Fruit fly (Drosophila melanogaster) whole organism, wandering third instar larva: ENCODE measurements around the gene Smox.

Source experiments
- Abd-B ChIP-seq: fragments of >200 bp; optimal IDR thresholded peaks from 2 replicates; lab custom pipeline; 2017; ENCODE audit warnings: missing biosample characterization, missing genetic modification characterization
- CG32264 ChIP-seq: fragments of 200-800 bp; sonication (Bioruptor generic); optimal IDR thresholded peaks from 2 replicates; lab custom pipeline; 2016; ENCODE audit warnings: missing biosample characterization, missing genetic modification characterization
- CG9705 ChIP-seq: fragments of 200-800 bp; sonication (Bioruptor generic); optimal IDR thresholded peaks from 2 replicates; lab custom pipeline; 2018; ENCODE audit warnings: missing biosample characterization, mild to moderate bottlenecking, missing genetic modification characterization
- CrebA ChIP-seq: fragments of 200-800 bp; sonication (Bioruptor generic); optimal IDR thresholded peaks from 2 replicates; lab custom pipeline; 2016; ENCODE audit warnings: missing biosample characterization, mild to moderate bottlenecking, missing genetic modification characterization, borderline replicate concordance
- Dfd ChIP-seq: fragments of >200 bp; optimal IDR thresholded peaks from 2 replicates; lab custom pipeline; 2017; ENCODE audit warnings: missing biosample characterization, missing genetic modification characterization
- Dif ChIP-seq: fragments of 200-275, 200-300 bp; sonication (Bioruptor generic); optimal IDR thresholded peaks from 2 replicates; lab custom pipeline; 2018; ENCODE audit warnings: missing biosample characterization, missing genetic modification characterization; ENCODE audit not compliant: partially characterized antibody
- GATAd ChIP-seq: sonication (Bioruptor generic); optimal IDR thresholded peaks from 2 replicates; lab custom pipeline; 2016; ENCODE audit warnings: missing biosample characterization, missing genetic modification characterization
- HLH106 ChIP-seq: fragments of 200-800 bp; optimal IDR thresholded peaks from 3 replicates; lab custom pipeline; 2019; ENCODE audit warnings: missing biosample characterization, mild to moderate bottlenecking, missing genetic modification characterization, moderate library complexity
- Hnf4 ChIP-seq: fragments of 200-800 bp; sonication (Bioruptor generic); optimal IDR thresholded peaks from 2 replicates; lab custom pipeline; 2016; ENCODE audit warnings: missing biosample characterization, mild to moderate bottlenecking, missing genetic modification characterization
- Hr78 ChIP-seq: fragments of >200 bp; optimal IDR thresholded peaks from 2 replicates; lab custom pipeline; 2017; ENCODE audit warnings: missing biosample characterization, missing genetic modification characterization
- Hr83 ChIP-seq: fragments of 200-300 bp; sonication (Bioruptor generic); optimal IDR thresholded peaks from 2 replicates; lab custom pipeline; 2016; ENCODE audit warnings: missing biosample characterization, mild to moderate bottlenecking, missing genetic modification characterization, moderate library complexity; ENCODE audit not compliant: poor library complexity, severe bottlenecking
- Jra ChIP-seq: sonication (Bioruptor generic); optimal IDR thresholded peaks from 2 replicates; lab custom pipeline; 2016; ENCODE audit warnings: missing biosample characterization, missing genetic modification characterization
- Mio ChIP-seq: sonication (Bioruptor generic); optimal IDR thresholded peaks from 2 replicates; lab custom pipeline; 2016; ENCODE audit warnings: missing biosample characterization, missing genetic modification characterization
- Myc ChIP-seq: fragments of >200 bp; optimal IDR thresholded peaks from 2 replicates; lab custom pipeline; 2017
- N ChIP-seq: fragments of >200 bp; optimal IDR thresholded peaks from 2 replicates; lab custom pipeline; 2018; ENCODE audit warnings: missing biosample characterization, missing external identifiers, missing genetic modification characterization
- OdsH ChIP-seq: fragments of 200-800 bp; sonication (Bioruptor generic); optimal IDR thresholded peaks from 2 replicates; lab custom pipeline; 2016; ENCODE audit warnings: missing biosample characterization, mild to moderate bottlenecking, missing genetic modification characterization
- Rel ChIP-seq, 2 experiments: fragments of 200-800 bp; sonication (Bioruptor generic) in 1 of 2; optimal IDR thresholded peaks; 2 replicates in 1 of 2; 3 replicates in 1 of 2; lab custom pipeline; 2016 to 2019; ENCODE audit warnings: mild to moderate bottlenecking in 2 of 2, missing biosample characterization in 2 of 2, missing genetic modification characterization in 2 of 2, moderate library complexity in 1 of 2
- Sp1 ChIP-seq: fragments of 200-800 bp; sonication (Bioruptor generic); optimal IDR thresholded peaks from 3 replicates; lab custom pipeline; 2019; ENCODE audit warnings: missing biosample characterization, mild to moderate bottlenecking, missing genetic modification characterization, moderate library complexity
- Vsx2 ChIP-seq: fragments of 200-300, 225-300 bp; sonication (Bioruptor generic); optimal IDR thresholded peaks from 2 replicates; lab custom pipeline; 2018; ENCODE audit warnings: missing biosample characterization, missing genetic modification characterization; ENCODE audit not compliant: partially characterized antibody
- br ChIP-seq: fragments of 200-800 bp; sonication (Bioruptor generic); optimal IDR thresholded peaks from 2 replicates; lab custom pipeline; 2016; ENCODE audit warnings: missing biosample characterization, missing genetic modification characterization
- brk ChIP-seq: fragments of 200-800 bp; sonication (Bioruptor generic); optimal IDR thresholded peaks from 2 replicates; lab custom pipeline; 2016; ENCODE audit warnings: missing biosample characterization, mild to moderate bottlenecking, missing genetic modification characterization
- dl ChIP-seq, 2 experiments: fragments of 175-275, 200-275 bp in 1 of 2; fragments of 200-275 bp in 1 of 2; sonication (Bioruptor generic); optimal IDR thresholded peaks; lab custom pipeline; 2018; ENCODE audit warnings: mild to moderate bottlenecking in 2 of 2, missing biosample characterization in 2 of 2, missing genetic modification characterization in 2 of 2, moderate library complexity in 2 of 2; ENCODE audit not compliant: partially characterized antibody in 2 of 2, insufficient read depth in 1 of 2
- dmrt93B ChIP-seq: fragments of 200-800 bp; sonication (Bioruptor generic); optimal IDR thresholded peaks from 2 replicates; lab custom pipeline; 2018; ENCODE audit warnings: missing biosample characterization, mild to moderate bottlenecking, missing genetic modification characterization
- dsf ChIP-seq: sonication (Bioruptor generic); optimal IDR thresholded peaks from 2 replicates; lab custom pipeline; 2016; ENCODE audit warnings: missing biosample characterization, missing genetic modification characterization, borderline replicate concordance
- ey ChIP-seq: fragments of 200-800 bp; sonication (Bioruptor generic); optimal IDR thresholded peaks from 2 replicates; lab custom pipeline; 2016; ENCODE audit warnings: missing biosample characterization, missing genetic modification characterization
- foxo ChIP-seq, 2 experiments: fragments of 200-800 bp; sonication (Bioruptor generic); optimal IDR thresholded peaks; 2 replicates in 1 of 2; 3 replicates in 1 of 2; lab custom pipeline; 2016 to 2017; ENCODE audit warnings: missing biosample characterization in 2 of 2, missing genetic modification characterization in 2 of 2
- fru ChIP-seq: fragments of 200-800 bp; sonication (Bioruptor generic); optimal IDR thresholded peaks from 3 replicates; lab custom pipeline; 2016; ENCODE audit warnings: missing biosample characterization, mild to moderate bottlenecking, missing genetic modification characterization
- h ChIP-seq: fragments of 200-800 bp; sonication (Bioruptor generic); optimal IDR thresholded peaks from 3 replicates; lab custom pipeline; 2016; ENCODE audit warnings: missing biosample characterization, mild to moderate bottlenecking, missing genetic modification characterization
- jim ChIP-seq: fragments of 175-275, 200-325 bp; sonication (Bioruptor generic); optimal IDR thresholded peaks from 2 replicates; lab custom pipeline; 2016; ENCODE audit warnings: missing biosample characterization, mild to moderate bottlenecking, missing genetic modification characterization
- lola ChIP-seq: fragments of >200 bp; optimal IDR thresholded peaks from 2 replicates; lab custom pipeline; 2017; ENCODE audit warnings: missing biosample characterization, missing genetic modification characterization
- pan ChIP-seq: fragments of >200 bp; optimal IDR thresholded peaks from 2 replicates; lab custom pipeline; 2017
- psq ChIP-seq: fragments of 200-800 bp; sonication (Bioruptor generic); optimal IDR thresholded peaks from 3 replicates; lab custom pipeline; 2017; ENCODE audit warnings: missing biosample characterization, mild to moderate bottlenecking, missing genetic modification characterization, moderate library complexity
- rgr ChIP-seq: fragments of 200-800 bp; sonication (Bioruptor generic); optimal IDR thresholded peaks from 3 replicates; lab custom pipeline; 2016; ENCODE audit warnings: missing biosample characterization, mild to moderate bottlenecking, missing genetic modification characterization
- sage ChIP-seq: fragments of 200-800 bp; sonication (Bioruptor generic); optimal IDR thresholded peaks from 2 replicates; lab custom pipeline; 2016; ENCODE audit warnings: missing biosample characterization, mild to moderate bottlenecking, missing genetic modification characterization
- sv ChIP-seq: fragments of 200-800 bp; sonication (Bioruptor generic); optimal IDR thresholded peaks from 3 replicates; lab custom pipeline; 2016; ENCODE audit warnings: missing biosample characterization, missing genetic modification characterization
- tai ChIP-seq: sonication (Bioruptor generic); optimal IDR thresholded peaks from 2 replicates; lab custom pipeline; 2016; ENCODE audit warnings: missing biosample characterization, missing genetic modification characterization
- usp ChIP-seq: fragments of >200 bp; optimal IDR thresholded peaks from 2 replicates; lab custom pipeline; 2017; ENCODE audit warnings: missing biosample characterization, missing genetic modification characterization
- woc ChIP-seq: sonication (Bioruptor generic); optimal IDR thresholded peaks from 2 replicates; lab custom pipeline; 2016; ENCODE audit warnings: missing biosample characterization, mild to moderate bottlenecking, missing genetic modification characterization

Gene Smox

DNA sequence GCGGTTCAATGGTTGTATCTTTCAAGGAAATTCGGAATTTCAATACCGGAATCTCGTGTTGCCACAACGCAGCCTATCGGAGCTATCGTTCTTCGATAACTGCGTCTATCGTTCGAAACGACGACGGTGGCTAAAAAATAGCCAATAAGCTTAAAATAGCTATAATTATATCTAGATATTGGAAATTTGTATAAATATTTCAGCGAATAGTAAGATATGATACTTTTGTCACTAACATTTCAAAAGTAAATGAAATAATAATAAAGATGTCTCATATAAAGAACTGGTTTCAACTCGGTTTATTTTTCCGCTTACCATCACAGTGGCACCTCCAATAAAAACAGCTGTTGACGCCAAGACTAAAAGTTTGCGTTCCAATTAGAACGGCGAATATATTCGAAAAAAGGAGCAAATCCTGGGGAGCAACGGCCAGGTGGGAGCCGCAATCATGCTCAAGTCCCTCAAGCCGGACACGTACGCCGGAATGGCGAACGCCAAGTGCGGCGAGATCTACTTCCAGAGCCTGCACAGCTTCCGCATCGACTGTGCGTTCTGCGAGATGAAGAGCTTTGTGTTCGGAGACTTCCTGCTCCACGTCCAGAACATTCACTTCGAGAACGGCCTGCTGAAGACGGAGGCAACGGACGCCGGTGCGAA is 3.5 kb upstream of the Smox start, which contains the start of the genes alpha-PheRS and CG2129:
TSS of gene alpha-PheRS (minus strand) at position 102 of the 657 bp plus-strand sequence.
TSS of gene CG2129 (plus strand) at position 339 of the 657 bp plus-strand sequence.
- TF ChIP-seq OdsH: no peak
- TF ChIP-seq sv: no peak
- no peak for TF ChIP-seq Abd-B
- no peak for TF ChIP-seq N (GFP tag; lab: Kevin White, UChicago)
- TF ChIP-seq fru (GFP tag; lab: Kevin White, UChicago): no peak
- TF ChIP-seq woc (GFP tag; lab: Kevin White, UChicago): peak; percentile 77
- TF ChIP-seq h (GFP tag; lab: Kevin White, UChicago): peak; percentile 41
- no peak for TF ChIP-seq Hr83 (GFP tag; lab: Kevin White, UChicago)
- TF ChIP-seq jim (GFP tag; lab: Kevin White, UChicago): no peak
- peak; percentile 92 for TF ChIP-seq Myc (lab: Kevin White, UChicago)
- no peak for TF ChIP-seq CG9705
- TF ChIP-seq Mio: no peak
- no peak for TF ChIP-seq rgr (GFP tag; lab: Kevin White, UChicago)
- no peak for TF ChIP-seq CG32264 (GFP tag; lab: Kevin White, UChicago)
- TF ChIP-seq Vsx2: no peak
- no peak for TF ChIP-seq dl (GFP tag; optimal IDR thresholded peaks at IDR 0.05; lab: Kevin White, UChicago; ENCODE audit: insufficient read depth in 1 of 2, partially characterized antibody in 2 of 2)
- no peak for TF ChIP-seq GATAd (GFP tag; lab: Kevin White, UChicago)
- no peak for TF ChIP-seq Hnf4
- TF ChIP-seq dsf (GFP tag; lab: Kevin White, UChicago): no peak
- peak; percentile 31 for TF ChIP-seq psq (GFP tag; lab: Kevin White, UChicago)
- TF ChIP-seq foxo (GFP tag; optimal IDR thresholded peaks at IDR 0.05; lab: Kevin White, UChicago): no peak
- TF ChIP-seq ey (GFP tag; lab: Kevin White, UChicago): peak; percentile 6
- peak; percentile 65 for TF ChIP-seq HLH106 (tag; lab: Kevin White, UChicago)
- TF ChIP-seq lola (GFP tag; lab: Kevin White, UChicago): no peak
- TF ChIP-seq brk (GFP tag; lab: Kevin White, UChicago): no peak
- TF ChIP-seq dmrt93B (GFP tag; lab: Kevin White, UChicago): no peak
- TF ChIP-seq Dif (GFP tag; lab: Kevin White, UChicago): no peak
- TF ChIP-seq Dfd: no peak
- peak; percentile 45 for TF ChIP-seq Sp1 (GFP tag; lab: Kevin White, UChicago)
- no peak for TF ChIP-seq Jra (GFP tag; lab: Kevin White, UChicago)
- TF ChIP-seq tai: no peak
- no peak for TF ChIP-seq br (GFP tag; lab: Kevin White, UChicago)
- TF ChIP-seq usp (GFP tag; lab: Kevin White, UChicago): no peak
- no peak for TF ChIP-seq CrebA (GFP tag; lab: Kevin White, UChicago)
- TF ChIP-seq pan (lab: Kevin White, UChicago): no peak
- no peak for TF ChIP-seq sage (GFP tag; lab: Kevin White, UChicago)
- TF ChIP-seq Hr78: no peak
- no peak for TF ChIP-seq Rel (GFP tag; optimal IDR thresholded peaks at IDR 0.05; lab: Kevin White, UChicago)
- TF ChIP-seq Rel (tag; optimal IDR thresholded peaks at IDR 0.05; lab: Kevin White, UChicago): peak; percentile 52

DNA sequence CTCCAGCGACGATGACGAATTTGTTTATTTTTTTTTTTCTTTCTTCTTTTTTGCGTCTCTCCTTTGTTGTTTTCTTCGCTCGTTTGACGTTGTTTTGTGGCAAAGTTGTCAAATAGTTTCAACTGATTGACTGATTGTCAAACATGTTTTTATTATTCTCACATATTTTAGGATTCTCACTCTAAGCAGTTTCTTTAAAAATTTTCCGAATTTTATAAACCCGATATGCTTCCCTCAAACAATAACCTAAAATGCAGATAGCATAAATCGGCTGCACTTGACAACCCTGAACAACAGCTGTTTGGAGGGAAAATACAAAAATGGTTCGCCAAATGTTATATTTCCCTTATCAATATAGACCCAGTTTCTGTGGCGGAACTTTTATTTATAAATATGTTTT is 1.5 kb upstream of the Smox start, which contains the start of gene CG17982:
TSS of gene CG17982 (minus strand) at position 299 of the 400 bp plus-strand sequence.
- peak; percentile 85 for TF ChIP-seq GATAd (GFP tag; lab: Kevin White, UChicago)
- TF ChIP-seq CrebA (GFP tag; lab: Kevin White, UChicago): no peak
- TF ChIP-seq fru (GFP tag; lab: Kevin White, UChicago): peak; percentile 93
- no peak for TF ChIP-seq Hnf4
- no peak for TF ChIP-seq Vsx2
- peak; percentile 86 for TF ChIP-seq woc (GFP tag; lab: Kevin White, UChicago)
- no peak for TF ChIP-seq dmrt93B (GFP tag; lab: Kevin White, UChicago)
- peak; percentile 81 for TF ChIP-seq dsf (GFP tag; lab: Kevin White, UChicago)
- TF ChIP-seq sv: peak; percentile 17
- peak; percentile 73 for TF ChIP-seq Rel (GFP tag; optimal IDR thresholded peaks at IDR 0.05; lab: Kevin White, UChicago)
- TF ChIP-seq Rel (tag; optimal IDR thresholded peaks at IDR 0.05; lab: Kevin White, UChicago): peak; percentile 99
- TF ChIP-seq CG9705: peak; percentile 88
- TF ChIP-seq psq (GFP tag; lab: Kevin White, UChicago): peak; percentile 98
- no peak for TF ChIP-seq Hr78
- peak; percentile 92 for TF ChIP-seq Sp1 (GFP tag; lab: Kevin White, UChicago)
- TF ChIP-seq tai: no peak
- TF ChIP-seq lola (GFP tag; lab: Kevin White, UChicago): no peak
- TF ChIP-seq Dif (GFP tag; lab: Kevin White, UChicago): no peak
- no peak for TF ChIP-seq Abd-B
- peak; percentile 83 for TF ChIP-seq CG32264 (GFP tag; lab: Kevin White, UChicago)
- no peak for TF ChIP-seq brk (GFP tag; lab: Kevin White, UChicago)
- TF ChIP-seq br (GFP tag; lab: Kevin White, UChicago): peak; percentile 94
- peak; percentile 89 for TF ChIP-seq OdsH
- TF ChIP-seq rgr (GFP tag; lab: Kevin White, UChicago): peak; percentile 95
- no peak for TF ChIP-seq pan (lab: Kevin White, UChicago)
- no peak for TF ChIP-seq N (GFP tag; lab: Kevin White, UChicago)
- peak; percentile 42 for TF ChIP-seq Mio
- TF ChIP-seq sage (GFP tag; lab: Kevin White, UChicago): peak; percentile 81
- TF ChIP-seq Hr83 (GFP tag; lab: Kevin White, UChicago): peak; percentile 91
- peak; percentile 93 for TF ChIP-seq ey (GFP tag; lab: Kevin White, UChicago)
- TF ChIP-seq Dfd: no peak
- no peak for TF ChIP-seq usp (GFP tag; lab: Kevin White, UChicago)
- TF ChIP-seq Jra (GFP tag; lab: Kevin White, UChicago): peak; percentile 93
- peak; percentile 92 for TF ChIP-seq HLH106 (tag; lab: Kevin White, UChicago)
- no peak for TF ChIP-seq jim (GFP tag; lab: Kevin White, UChicago)
- TF ChIP-seq foxo (GFP tag; optimal IDR thresholded peaks at IDR 0.05; lab: Kevin White, UChicago): peak; percentile 81 to 95
- no peak for TF ChIP-seq dl (GFP tag; optimal IDR thresholded peaks at IDR 0.05; lab: Kevin White, UChicago; ENCODE audit: insufficient read depth in 1 of 2, partially characterized antibody in 2 of 2)
- TF ChIP-seq Myc (lab: Kevin White, UChicago): no peak
- TF ChIP-seq h (GFP tag; lab: Kevin White, UChicago): peak; percentile 94
